Worm (Caenorhabditis elegans) whole organism, L4 larva: ENCODE results near the gene F12F6.1.

Source experiments
- F26F4.8 ChIP-seq: fragments of 200-800 bp; sonication (Bioruptor generic); conservative IDR thresholded peaks from 2 replicates; pipeline ENCODE4 v1.3.6; 2022; ENCODE audit warnings: missing genetic modification characterization, missing compliant biosample characterization
- R02D3.7 ChIP-seq: fragments of 150-350 bp; sonication (generic microtip); optimal IDR thresholded peaks from 3 replicates; lab custom pipeline; 2014; ENCODE audit warnings: missing biosample characterization, missing genetic modification characterization
- T20F7.1 ChIP-seq: fragments of 200-800 bp; sonication (Bioruptor generic); optimal IDR thresholded peaks from 2 replicates; lab custom pipeline; 2018; ENCODE audit warnings: mild to moderate bottlenecking, missing genetic modification characterization, missing compliant biosample characterization
- T26A8.4 ChIP-seq: fragments of 200-800 bp; sonication (Bioruptor generic); IDR thresholded peaks from 2 replicates; pipeline ENCODE4 v1.3.6; 2022; ENCODE audit warnings: missing genetic modification characterization, missing compliant biosample characterization
- Y48G9A.11 ChIP-seq: fragments of 200-800 bp; sonication (Bioruptor generic); IDR thresholded peaks from 2 replicates; pipeline ENCODE4 v1.3.6; 2022; ENCODE audit warnings: missing genetic modification reagents, missing genetic modification characterization, missing compliant biosample characterization
- Y5F2A.4 ChIP-seq: fragments of 200-800 bp; sonication (Bioruptor generic); optimal IDR thresholded peaks from 2 replicates; lab custom pipeline; 2018; ENCODE audit warnings: mild to moderate bottlenecking, missing genetic modification characterization, missing compliant biosample characterization
- Y75B8A.6 ChIP-seq: fragments of 200-800 bp; sonication (Bioruptor generic); IDR thresholded peaks from 2 replicates; pipeline ENCODE4 v1.3.6; 2022; ENCODE audit warnings: missing genetic modification reagents, missing genetic modification characterization, missing compliant biosample characterization
- ama-1 ChIP-seq: fragments of 150-350 bp; optimal IDR thresholded peaks from 2 replicates; lab custom pipeline; 2014; ENCODE audit warnings: inconsistent platforms, mixed read lengths
- attf-4 ChIP-seq: sonication (generic microtip); optimal IDR thresholded peaks from 3 replicates; lab custom pipeline; 2017; ENCODE audit warnings: missing biosample characterization, missing genetic modification characterization
- ceh-44 ChIP-seq: fragments of 200-800 bp; sonication (Bioruptor generic); IDR thresholded peaks from 2 replicates; pipeline ENCODE4 v1.3.6; 2022; ENCODE audit warnings: missing genetic modification reagents, missing genetic modification characterization, missing compliant biosample characterization
- daf-16 ChIP-seq, 3 experiments: sonication (generic microtip); optimal IDR thresholded peaks; 2 replicates each; lab custom pipeline; 2016 to 2017; ENCODE audit warnings: missing genetic modification characterization in 3 of 3, missing genetic modification reagents in 3 of 3, mild to moderate bottlenecking in 2 of 3, missing compliant biosample characterization in 2 of 3, missing biosample characterization in 1 of 3, moderate library complexity in 1 of 3
- dpl-1 ChIP-seq: fragments of 150-350 bp; optimal IDR thresholded peaks from 2 replicates; lab custom pipeline; 2014; ENCODE audit warnings: missing biosample characterization, missing genetic modification reagents, missing genetic modification characterization
- duxl-1 ChIP-seq: sonication (generic microtip); optimal IDR thresholded peaks from 2 replicates; lab custom pipeline; 2016; ENCODE audit warnings: mild to moderate bottlenecking, missing genetic modification characterization, moderate library complexity, missing compliant biosample characterization; ENCODE audit not compliant: poor library complexity
- dve-1 ChIP-seq: sonication (generic microtip); optimal IDR thresholded peaks from 2 replicates; lab custom pipeline; 2017; ENCODE audit warnings: antibody characterized with exemption, mild to moderate bottlenecking, missing genetic modification characterization, missing compliant biosample characterization; ENCODE audit not compliant: insufficient read depth
- egl-43 ChIP-seq: fragments of 200-800 bp; sonication (Bioruptor generic); IDR thresholded peaks from 2 replicates; pipeline ENCODE4 v1.3.6; 2022; ENCODE audit warnings: missing genetic modification reagents, missing genetic modification characterization, missing compliant biosample characterization
- gei-8 ChIP-seq: fragments of 200-800 bp; sonication (Bioruptor generic); optimal IDR thresholded peaks from 2 replicates; lab custom pipeline; 2018; ENCODE audit warnings: mild to moderate bottlenecking, missing genetic modification characterization, missing compliant biosample characterization
- hif-1 ChIP-seq, 2 experiments: sonication (generic microtip); optimal IDR thresholded peaks; 2 replicates each; lab custom pipeline; 2016 to 2017; ENCODE audit warnings: missing compliant biosample characterization in 2 of 2, missing genetic modification characterization in 2 of 2, missing genetic modification reagents in 2 of 2, missing genotype in 2 of 2, mild to moderate bottlenecking in 1 of 2
- hlh-11 ChIP-seq: fragments of 200-800 bp; sonication (Bioruptor generic); optimal IDR thresholded peaks from 2 replicates; lab custom pipeline; 2018; ENCODE audit warnings: mild to moderate bottlenecking, missing genetic modification characterization, missing compliant biosample characterization
- hlh-30 ChIP-seq: sonication (generic microtip); optimal IDR thresholded peaks from 2 replicates; lab custom pipeline; 2017; ENCODE audit warnings: antibody characterized with exemption, mild to moderate bottlenecking, missing genetic modification characterization, missing compliant biosample characterization; ENCODE audit not compliant: insufficient read depth
- hmg-1.1 ChIP-seq: fragments of 200-800 bp; sonication (Bioruptor generic); IDR thresholded peaks from 2 replicates; pipeline ENCODE4 v1.3.6; 2022; ENCODE audit warnings: missing genetic modification reagents, missing genetic modification characterization, missing compliant biosample characterization
- lin-15B ChIP-seq: fragments of 150-350 bp; sonication (generic microtip); optimal IDR thresholded peaks from 3 replicates; lab custom pipeline; 2014; ENCODE audit warnings: missing biosample characterization, missing genetic modification characterization
- lin-38 ChIP-seq: fragments of 200-800 bp; sonication (Bioruptor generic); IDR thresholded peaks from 2 replicates; pipeline ENCODE4 v1.3.6; 2022; ENCODE audit warnings: missing genetic modification reagents, missing genetic modification characterization, missing compliant biosample characterization
- lin-39 ChIP-seq: fragments of 150-350 bp; optimal IDR thresholded peaks from 2 replicates; lab custom pipeline; 2014; ENCODE audit warnings: missing biosample characterization, missing genetic modification reagents, missing genetic modification characterization
- lsy-2 ChIP-seq, 2 experiments: fragments of 150-350 bp in 1 of 2; sonication (generic microtip) in 1 of 2; optimal IDR thresholded peaks; 2 replicates each; lab custom pipeline; 2014 to 2017; ENCODE audit warnings: missing biosample characterization in 2 of 2, missing genetic modification characterization in 2 of 2
- madf-5 ChIP-seq, 2 experiments: fragments of 200-800 bp; sonication (Bioruptor generic); IDR thresholded peaks; 2 replicates each; pipeline ENCODE4 v1.3.6; 2022; ENCODE audit warnings: missing compliant biosample characterization in 2 of 2, missing genetic modification characterization in 2 of 2
- mdl-1 ChIP-seq, 2 experiments: fragments of 150-350 bp in 1 of 2; sonication (generic microtip) in 1 of 2; optimal IDR thresholded peaks; 2 replicates each; lab custom pipeline; 2014 to 2017; ENCODE audit warnings: missing biosample characterization in 2 of 2, missing genetic modification characterization in 2 of 2
- mep-1 ChIP-seq: fragments of 150-350 bp; sonication (generic microtip); optimal IDR thresholded peaks from 3 replicates; lab custom pipeline; 2014; ENCODE audit warnings: missing biosample characterization, missing genetic modification characterization
- mes-2 ChIP-seq: sonication (generic microtip); optimal IDR thresholded peaks from 2 replicates; lab custom pipeline; 2016; ENCODE audit warnings: missing genotype, mild to moderate bottlenecking, missing genetic modification characterization, missing compliant biosample characterization; ENCODE audit not compliant: poor library complexity, severe bottlenecking
- mxl-2 ChIP-seq: fragments of 200-800 bp; sonication (Bioruptor generic); conservative IDR thresholded peaks from 2 replicates; pipeline ENCODE4 v1.3.6; 2022; ENCODE audit warnings: missing genetic modification reagents, missing genetic modification characterization, missing compliant biosample characterization
- mxl-3 ChIP-seq: fragments of 200-800 bp; sonication (Bioruptor generic); optimal IDR thresholded peaks from 2 replicates; lab custom pipeline; 2018; ENCODE audit warnings: mild to moderate bottlenecking, missing genetic modification characterization, missing compliant biosample characterization
- nhr-11 ChIP-seq: fragments of 150-350 bp; optimal IDR thresholded peaks from 2 replicates; lab custom pipeline; 2014; ENCODE audit warnings: missing biosample characterization, missing genetic modification characterization
- nhr-28 ChIP-seq: fragments of 150-350 bp; optimal IDR thresholded peaks from 2 replicates; lab custom pipeline; 2014; ENCODE audit warnings: missing biosample characterization, missing genetic modification characterization
- nhr-6 ChIP-seq: fragments of 150-350 bp; optimal IDR thresholded peaks from 2 replicates; lab custom pipeline; 2014; ENCODE audit warnings: missing biosample characterization, missing genetic modification characterization
- nhr-76 ChIP-seq: fragments of 150-350 bp; optimal IDR thresholded peaks from 2 replicates; lab custom pipeline; 2014; ENCODE audit warnings: missing biosample characterization, missing genetic modification characterization
- nhr-77 ChIP-seq: fragments of 150-350 bp; optimal IDR thresholded peaks from 2 replicates; lab custom pipeline; 2014; ENCODE audit warnings: missing biosample characterization, missing genetic modification characterization
- pha-4 ChIP-seq, 2 experiments: fragments of 150-350 bp in 1 of 2; fragments of 200-800 bp in 1 of 2; sonication (Bioruptor generic) in 1 of 2; IDR thresholded peaks in 1 of 2; optimal IDR thresholded peaks in 1 of 2; 2 replicates each; pipeline versions ENCODE4 v1.3.6 to Lab custom; 2014 to 2022; ENCODE audit warnings: missing genetic modification characterization in 2 of 2, missing genetic modification reagents in 2 of 2, missing biosample characterization in 1 of 2, missing compliant biosample characterization in 1 of 2
- pqm-1 ChIP-seq: sonication (generic microtip); optimal IDR thresholded peaks from 2 replicates; lab custom pipeline; 2017; ENCODE audit warnings: missing biosample characterization, missing genetic modification characterization
- rbr-2 ChIP-seq: sonication (generic microtip); optimal IDR thresholded peaks from 2 replicates; lab custom pipeline; 2016; ENCODE audit warnings: missing genotype, missing genetic modification characterization, missing compliant biosample characterization
- saeg-2 ChIP-seq: fragments of 200-800 bp; sonication (Bioruptor generic); IDR thresholded peaks from 2 replicates; pipeline ENCODE4 v1.3.6; 2022; ENCODE audit warnings: missing genetic modification reagents, missing genetic modification characterization, missing compliant biosample characterization
- set-16 ChIP-seq: fragments of 200-800 bp; sonication (Bioruptor generic); IDR thresholded peaks from 2 replicates; pipeline ENCODE4 v1.3.6; 2022; ENCODE audit warnings: missing genetic modification reagents, missing genetic modification characterization, missing compliant biosample characterization
- tra-1 ChIP-seq: fragments of 200-800 bp; sonication (Bioruptor generic); IDR thresholded peaks from 2 replicates; pipeline ENCODE4 v1.3.6; 2022; ENCODE audit warnings: missing genetic modification reagents, missing genetic modification characterization, missing compliant biosample characterization
- unc-130 ChIP-seq: sonication (generic microtip); optimal IDR thresholded peaks from 2 replicates; lab custom pipeline; 2016; ENCODE audit warnings: missing genetic modification reagents, missing genetic modification characterization, missing compliant biosample characterization
- unc-39 ChIP-seq: sonication (generic microtip); optimal IDR thresholded peaks from 2 replicates; lab custom pipeline; 2017; ENCODE audit warnings: missing biosample characterization, missing genetic modification characterization

The F12F6.1 gene

DNA sequence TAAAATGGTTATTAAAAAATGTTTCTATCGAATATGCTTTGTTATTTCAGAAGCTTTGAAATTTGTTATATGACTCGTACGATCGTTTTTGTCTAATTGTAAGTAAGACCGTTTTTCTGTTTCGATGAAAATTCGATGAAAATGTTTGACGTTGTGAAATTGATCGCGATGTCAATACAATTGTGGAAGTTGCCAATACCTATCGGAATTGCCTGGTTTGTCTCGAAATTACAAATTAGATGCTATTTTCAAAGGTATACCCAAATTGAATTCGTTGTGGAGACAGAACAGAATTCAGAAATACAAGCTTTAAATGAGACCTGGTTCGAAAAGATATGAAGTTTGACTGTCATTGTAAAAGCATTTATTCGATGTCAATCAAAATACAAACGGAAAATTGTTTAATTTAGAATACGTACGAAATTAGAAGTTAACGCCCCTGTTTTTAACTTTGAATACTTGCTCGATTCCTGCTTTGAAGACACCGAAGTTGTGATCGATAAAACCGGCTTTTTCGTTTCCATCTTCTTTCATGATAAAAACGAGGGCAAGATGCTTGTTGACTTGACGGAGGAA is 19.6 kb downstream of the F12F6.1 start (continued):
- TF ChIP-seq mdl-1 (tag; optimal IDR thresholded peaks at IDR 0.05; lab: Kevin White, UChicago) (no peak), R02D3.7 (tag; lab: Kevin White, UChicago) (no peak), lsy-2 (tag; optimal IDR thresholded peaks at IDR 0.05; lab: Kevin White, UChicago) (no peak), gei-8 (GFP tag; lab: Kevin White, UChicago) (no peak), set-16 (GFP tag; lab: Robert Waterston, UW) (no peak), lin-38 (GFP tag; lab: Robert Waterston, UW) (peak; percentile 47)

DNA sequence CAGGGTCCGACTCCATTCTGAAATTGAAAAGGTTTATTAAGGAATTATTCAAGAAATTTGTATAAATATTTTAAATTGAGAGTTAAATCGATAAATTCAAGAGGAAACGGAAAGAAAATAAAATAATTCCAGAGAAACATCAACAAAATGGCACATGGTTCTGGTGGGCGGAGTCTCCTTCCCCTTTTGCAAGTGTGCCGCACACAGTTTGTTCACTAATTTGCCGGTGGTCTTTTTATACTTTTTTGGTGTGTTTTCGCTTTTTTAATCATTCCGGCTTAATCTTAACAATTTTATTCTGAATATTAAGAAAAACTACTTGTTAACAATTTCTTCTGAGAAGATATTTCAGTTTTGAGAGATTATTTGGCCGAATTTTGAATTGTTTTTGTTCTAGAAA is 21.2 kb downstream of the F12F6.1 start, which contains the start of the genes ragc-1 and Y24F12A.1:
Gene ragc-1, minus strand, starts transcription at position 25 of the 400 bp plus-strand sequence.
Gene Y24F12A.1, plus strand, starts transcription at position 346 of the 400 bp plus-strand sequence.
- TF ChIP-seq nhr-77 (tag; lab: Kevin White, UChicago), result peak; percentile 27
- TF ChIP-seq attf-4 (tag; lab: Kevin White, UChicago), result no peak
- TF ChIP-seq dpl-1 (GFP tag; lab: Kevin White, UChicago), result peak; percentile 46
- peak; percentile 83 for TF ChIP-seq mes-2
- no peak for TF ChIP-seq Y48G9A.11 (GFP tag; lab: Robert Waterston, UW)
- peak; percentile 51 for TF ChIP-seq lin-38 (GFP tag; lab: Robert Waterston, UW)
- TF ChIP-seq mdl-1 (tag; optimal IDR thresholded peaks at IDR 0.05; lab: Kevin White, UChicago), result peak in 1 of 2 experiments; percentile 77
- TF ChIP-seq lin-39 (tag; lab: Kevin White, UChicago), result no peak
- TF ChIP-seq mxl-3, result peak; percentile 78
- TF ChIP-seq daf-16 (GFP tag; optimal IDR thresholded peaks at IDR 0.05; lab: Kevin White, UChicago), result no peak
- peak; percentile 57 for TF ChIP-seq daf-16 (tag; optimal IDR thresholded peaks at IDR 0.05; lab: Kevin White, UChicago)
- no peak for TF ChIP-seq pha-4 (GFP tag; IDR thresholded peaks at IDR 0.05; lab: Robert Waterston, UW)
- peak; percentile 51 for TF ChIP-seq pha-4 (tag; optimal IDR thresholded peaks at IDR 0.05; lab: Kevin White, UChicago)
- peak in 1 of 2 experiments; percentile 72 for TF ChIP-seq lsy-2 (tag; optimal IDR thresholded peaks at IDR 0.05; lab: Kevin White, UChicago)
- no peak for TF ChIP-seq lin-15B (tag; lab: Kevin White, UChicago)
- TF ChIP-seq hlh-11 (tag; lab: Kevin White, UChicago), result peak; percentile 44
- no peak for TF ChIP-seq ceh-44
- TF ChIP-seq T20F7.1, result peak; percentile 3
- peak; percentile 31 for TF ChIP-seq nhr-28 (tag; lab: Kevin White, UChicago)
- TF ChIP-seq pqm-1 (tag; lab: Kevin White, UChicago), result no peak
- no peak for TF ChIP-seq T26A8.4
- peak in 1 of 2 experiments; percentile 2 for TF ChIP-seq hif-1 (tag; optimal IDR thresholded peaks at IDR 0.05; lab: Kevin White, UChicago)
- peak; percentile 59 for TF ChIP-seq unc-130 (GFP tag; lab: Kevin White, UChicago)
- TF ChIP-seq nhr-6 (tag; lab: Kevin White, UChicago), result peak; percentile 31
- peak; percentile 76 for TF ChIP-seq mep-1 (tag; lab: Kevin White, UChicago)
- TF ChIP-seq dve-1 (tag; lab: Kevin White, UChicago), result peak; percentile 74
- peak; percentile 82 for TF ChIP-seq hlh-30
- peak; percentile 15 for TF ChIP-seq rbr-2 (tag; lab: Kevin White, UChicago)

- TF ChIP-seq mxl-2 (GFP tag; lab: Robert Waterston, UW) (peak; percentile 60; the same call in 1 of the 2 replicates), egl-43 (GFP tag; lab: Robert Waterston, UW) (peak; percentile 63; the same call in 1 of the 2 replicates), set-16 (GFP tag; lab: Robert Waterston, UW) (peak; percentile 97)
These were observed 32.8 kb downstream of the F12F6.1 start for ce11 chrIV:11616543-11616942.

DNA sequence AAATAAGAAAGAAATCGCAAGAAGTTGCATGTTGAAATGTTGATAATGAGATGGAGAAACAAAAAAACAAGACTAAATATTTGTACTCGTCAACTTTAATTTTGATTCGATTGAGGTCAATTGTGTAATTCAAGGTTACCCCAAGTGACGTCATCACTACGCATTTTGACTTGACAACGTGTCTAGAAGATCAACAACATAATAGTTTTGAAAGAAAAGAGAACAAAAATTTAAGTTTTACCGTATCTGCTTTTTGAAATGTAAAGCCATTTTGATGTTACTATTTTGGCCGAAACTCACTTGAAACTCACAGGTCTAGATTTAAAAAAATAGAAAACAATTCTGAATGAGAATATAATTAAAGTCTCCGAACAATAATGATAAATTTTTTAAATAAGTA is 37.2 kb downstream of the F12F6.1 start, which contains the start of gene dsl-5:
Gene dsl-5, minus strand, starts transcription at position 101 of the 400 bp plus-strand sequence.
- TF ChIP-seq nhr-77 (tag; lab: Kevin White, UChicago) (no peak), nhr-76 (tag; lab: Kevin White, UChicago) (no peak), lin-39 (tag; lab: Kevin White, UChicago) (no peak), madf-5 (GFP tag; IDR thresholded peaks at IDR 0.05; lab: Robert Waterston, UW) (no peak), F26F4.8 (GFP tag; lab: Robert Waterston, UW) (no peak), Y5F2A.4 (GFP tag; lab: Kevin White, UChicago) (no peak), ama-1 (lab: Kevin White, UChicago) (no peak), hmg-1.1 (GFP tag; lab: Robert Waterston, UW) (no peak), duxl-1 (no peak), nhr-11 (tag; lab: Kevin White, UChicago) (no peak), saeg-2 (GFP tag; lab: Robert Waterston, UW) (no peak), unc-39 (no peak), Y75B8A.6 (no peak), tra-1 (GFP tag; lab: Robert Waterston, UW) (no peak)
